Fruit fly (Drosophila melanogaster): ENCODE measurements around the gene MED11.
A peak's percentile ranks its signal among the peaks of the same experiment; 100 is the strongest.

MED11 gene

DNA sequence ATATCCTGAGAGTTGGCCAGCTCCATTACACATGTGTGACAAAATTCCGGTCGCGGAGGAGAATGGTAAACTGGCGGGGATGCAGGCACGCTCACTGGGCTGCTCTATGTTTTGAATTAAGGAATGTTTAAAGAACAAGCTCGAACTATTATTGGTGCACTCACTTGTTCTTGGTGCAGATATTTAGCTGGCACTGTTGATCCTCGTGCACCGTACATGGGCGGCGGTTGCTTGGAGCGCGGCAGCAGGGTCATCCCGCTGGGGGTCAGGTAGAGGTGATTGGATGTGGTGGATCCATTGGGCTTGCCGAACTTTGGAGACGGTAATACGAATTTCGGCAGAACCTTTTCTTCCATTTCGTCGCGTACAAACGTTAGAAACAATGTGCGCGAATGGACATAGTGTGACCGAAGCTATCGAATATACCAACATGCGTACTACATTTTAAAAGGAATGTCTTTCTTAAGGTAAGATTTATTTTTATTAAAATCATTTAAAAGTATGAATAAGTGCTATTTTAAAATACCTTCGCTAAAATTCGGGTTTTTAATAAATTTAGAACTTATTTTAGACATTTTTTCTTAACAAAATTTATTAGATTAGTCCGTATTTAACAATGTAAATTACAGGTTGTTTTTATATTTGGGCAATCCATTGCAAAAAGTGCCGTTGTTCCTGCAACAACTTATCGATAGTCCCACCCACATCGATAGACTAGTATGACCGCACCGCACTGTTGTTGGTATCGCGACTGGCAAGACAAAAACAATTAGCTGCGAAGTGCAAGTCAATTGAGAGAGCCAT, 2.5 kb downstream of the MED11 start, which contains the start of the genes Nufip and Atg3 (continued):
- TF ChIP-seq CG11456 (GFP tag; IDR thresholded peaks at IDR 0.05) (no peak), dm (GFP tag; optimal IDR thresholded peaks at IDR 0.05) (peak; percentile 31), CG33213 (GFP tag; optimal IDR thresholded peaks at IDR 0.05) (peak; percentile 10), Taf1 (GFP tag; IDR thresholded peaks at IDR 0.05) (no peak), Vsx1 (GFP tag; optimal IDR thresholded peaks at IDR 0.05) (peak; percentile 65), Xbp1 (GFP tag; optimal IDR thresholded peaks at IDR 0.05) (peak; percentile 38), gfzf (GFP tag; optimal IDR thresholded peaks at IDR 0.05) (peak; percentile 76), crp (GFP tag; optimal IDR thresholded peaks at IDR 0.05) (peak in 1 of 2 experiments; percentile 4), CG3163 (GFP tag; optimal IDR thresholded peaks at IDR 0.05) (no peak), CG14710 (tag; optimal IDR thresholded peaks at IDR 0.05) (peak; percentile 69), CG3065 (GFP tag; optimal IDR thresholded peaks at IDR 0.05) (peak; percentile 1), cato (GFP tag; optimal IDR thresholded peaks at IDR 0.05; ENCODE audit: borderline replicate concordance) (no peak), sna (GFP tag; IDR thresholded peaks at IDR 0.05; ENCODE audit: partially characterized antibody) (peak; percentile 74), YL-1 (GFP tag; optimal IDR thresholded peaks at IDR 0.05) (peak; percentile 57), Gsc (GFP tag; IDR thresholded peaks at IDR 0.05) (no peak), amos (GFP tag; IDR thresholded peaks at IDR 0.05; ENCODE audit: partially characterized antibody) (peak; percentile 83; the same call in 1 of the 2 replicates), pnt (GFP tag; optimal IDR thresholded peaks at IDR 0.05) (no peak), MBD-R2 (GFP tag; IDR thresholded peaks at IDR 0.05) (peak; percentile 54), Scr (GFP tag; IDR thresholded peaks at IDR 0.05; ENCODE audit: partially characterized antibody) (peak; percentile 83), CG11504 (tag; optimal IDR thresholded peaks at IDR 0.05) (peak; percentile 66), PHDP (tag; optimal IDR thresholded peaks at IDR 0.05) (peak; percentile 39), CG17361 (GFP tag; IDR thresholded peaks at IDR 0.05) (peak; percentile 64; the same call in 2 of the 3 replicates), Med (GFP tag) (peak; percentile 52), Chrac-16 (GFP tag; optimal IDR thresholded peaks at IDR 0.05) (peak; percentile 37), hb (GFP tag; IDR thresholded peaks at IDR 0.05; ENCODE audit: partially characterized antibody) (peak; percentile 57; the same call in 2 of the 3 replicates), CG1024 (GFP tag; IDR thresholded peaks at IDR 0.05) (no peak), Aef1 (GFP tag; IDR thresholded peaks at IDR 0.05) (peak; percentile 49; the same call in 2 of the 3 replicates), CG2120 (GFP tag; optimal IDR thresholded peaks at IDR 0.05) (peak; percentile 53), CHES-1-like (GFP tag; optimal IDR thresholded peaks at IDR 0.05) (no peak), CkIIα-i1 (GFP tag; IDR thresholded peaks at IDR 0.05) (no peak), chinmo (GFP tag; IDR thresholded peaks at IDR 0.05; ENCODE audit: partially characterized antibody) (0 out of 4 replicates have a peak, but pooled peaks have one; percentile 43), CG17829 (tag; optimal IDR thresholded peaks at IDR 0.05) (peak; percentile 51), CG8290 (GFP tag; optimal IDR thresholded peaks at IDR 0.05) (no peak), CG8290 (tag; optimal IDR thresholded peaks at IDR 0.05) (peak in 1 of 2 experiments; percentile 26), zen2 (GFP tag; IDR thresholded peaks at IDR 0.05; ENCODE audit: partially characterized antibody) (peak; percentile 57; the same call in 2 of the 3 replicates), stwl (tag; optimal IDR thresholded peaks at IDR 0.05) (peak; percentile 83), Dll (GFP tag; IDR thresholded peaks at IDR 0.05; ENCODE audit: partially characterized antibody) (peak; percentile 81), CG13424 (tag; optimal IDR thresholded peaks at IDR 0.05) (peak; percentile 60), Sin3A (optimal IDR thresholded peaks at IDR 0.05) (peak; percentile 66), NfI (GFP tag; optimal IDR thresholded peaks at IDR 0.05) (peak; percentile 18), Deaf1 (tag; optimal IDR thresholded peaks at IDR 0.05) (no peak), CG13296 (GFP tag; optimal IDR thresholded peaks at IDR 0.05) (peak; percentile 28), CG3847 (GFP tag; IDR thresholded peaks at IDR 0.05) (peak; percentile 45; the same call in 1 of the 2 replicates), Dref (GFP tag; IDR thresholded peaks at IDR 0.05) (peak; percentile 80), kah (GFP tag; optimal IDR thresholded peaks at IDR 0.05) (peak; percentile 51), Eip74EF (GFP tag; optimal IDR thresholded peaks at IDR 0.05) (no peak), Fer1 (GFP tag; optimal IDR thresholded peaks at IDR 0.05) (peak; percentile 1), CG4424 (GFP tag; optimal IDR thresholded peaks at IDR 0.05) (peak; percentile 30)
